Fruit fly (Drosophila melanogaster): Measurements from ENCODE around the gene wts.

wts gene

dm6 chr3R:30820707-30821319 is 14.4 kb upstream of the wts start (continued):
- TF ChIP-seq nom (GFP tag; optimal IDR thresholded peaks at IDR 0.05), result no peak
- peak; percentile 40 for TF ChIP-seq CG15601 (tag; optimal IDR thresholded peaks at IDR 0.05)
- TF ChIP-seq lab (GFP tag; optimal IDR thresholded peaks at IDR 0.05), result no peak
- no peak for TF ChIP-seq CG5180 (GFP tag; optimal IDR thresholded peaks at IDR 0.05)
- TF ChIP-seq ATbp (GFP tag; optimal IDR thresholded peaks at IDR 0.05), result peak; percentile 16
- no peak for TF ChIP-seq hth (optimal IDR thresholded peaks at IDR 0.05)
- TF ChIP-seq Dll (GFP tag; IDR thresholded peaks at IDR 0.05; ENCODE audit: partially characterized antibody), result no peak
- TF ChIP-seq fu2 (GFP tag; optimal IDR thresholded peaks at IDR 0.05), result no peak
- no peak for TF ChIP-seq cwo (GFP tag; optimal IDR thresholded peaks at IDR 0.05)
- no peak for TF ChIP-seq Lhr (GFP tag; optimal IDR thresholded peaks at IDR 0.05)
- TF ChIP-seq nau (GFP tag; optimal IDR thresholded peaks at IDR 0.05), result no peak
- TF ChIP-seq Hr3 (GFP tag; optimal IDR thresholded peaks at IDR 0.05), result no peak
- TF ChIP-seq zfh1 (GFP tag; IDR thresholded peaks at IDR 0.05), result peak; percentile 44; the same call in 1 of the 3 replicates
- peak; percentile 49 for TF ChIP-seq kni (GFP tag; optimal IDR thresholded peaks at IDR 0.05)
- no peak for TF ChIP-seq CG14667 (GFP tag; IDR thresholded peaks at IDR 0.05)
- peak; percentile 88 for TF ChIP-seq crol (GFP tag; IDR thresholded peaks at IDR 0.05)
- TF ChIP-seq lbe (GFP tag; optimal IDR thresholded peaks at IDR 0.05), result no peak
- no peak for TF ChIP-seq Nf-YC (tag; optimal IDR thresholded peaks at IDR 0.05)
- TF ChIP-seq mam (GFP tag; optimal IDR thresholded peaks at IDR 0.05), result no peak
- TF ChIP-seq Dip3 (GFP tag; optimal IDR thresholded peaks at IDR 0.05), result no peak
- TF ChIP-seq crc (GFP tag; optimal IDR thresholded peaks at IDR 0.05), result no peak
- TF ChIP-seq CG8281 (tag; optimal IDR thresholded peaks at IDR 0.05), result no peak
- no peak for TF ChIP-seq CG3838 (GFP tag; optimal IDR thresholded peaks at IDR 0.05)
- TF ChIP-seq CG2120 (GFP tag; optimal IDR thresholded peaks at IDR 0.05), result no peak

DNA sequence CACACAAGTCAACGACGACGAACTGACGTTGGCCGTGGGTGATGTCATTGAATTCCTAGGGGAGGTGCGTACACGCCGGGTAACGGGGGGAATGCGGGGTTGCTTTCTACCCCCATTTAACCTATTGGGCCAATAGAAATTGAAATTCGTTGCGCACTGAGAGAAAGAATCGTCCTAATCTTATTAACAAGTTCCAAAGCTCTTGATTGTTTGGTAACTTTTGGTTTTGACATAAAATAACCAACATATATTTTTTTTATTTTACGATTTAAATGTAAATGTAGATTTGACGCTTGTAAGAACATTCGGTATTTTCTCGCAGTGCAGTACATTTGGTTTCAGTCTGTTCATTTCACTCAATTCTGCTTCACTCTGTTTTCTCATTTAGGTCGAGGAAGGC is 10.8 kb upstream of the wts start:
- TF ChIP-seq ash1 (GFP tag; optimal IDR thresholded peaks at IDR 0.05) (no peak), E2f2 (GFP tag; IDR thresholded peaks at IDR 0.05) (peak; percentile 70), TFAM (GFP tag; optimal IDR thresholded peaks at IDR 0.05) (peak; percentile 2), dm (GFP tag; optimal IDR thresholded peaks at IDR 0.05) (peak; percentile 49), tup (GFP tag; optimal IDR thresholded peaks at IDR 0.05) (peak; percentile 73), Dref (GFP tag; IDR thresholded peaks at IDR 0.05) (no peak), CG1602 (GFP tag; optimal IDR thresholded peaks at IDR 0.05) (peak; percentile 83), CG10366 (GFP tag; IDR thresholded peaks at IDR 0.05) (peak; percentile 84), bcd (GFP tag; optimal IDR thresholded peaks at IDR 0.05) (peak; percentile 81), klu (GFP tag; IDR thresholded peaks at IDR 0.05) (no peak), Hand (GFP tag; optimal IDR thresholded peaks at IDR 0.05) (peak; percentile 74), danr (GFP tag; IDR thresholded peaks at IDR 0.05) (peak; percentile 62; the same call in 1 of the 2 replicates), chn (GFP tag; optimal IDR thresholded peaks at IDR 0.05) (peak; percentile 79), mam (GFP tag; optimal IDR thresholded peaks at IDR 0.05) (peak; percentile 81), CG9817 (tag; optimal IDR thresholded peaks at IDR 0.05) (peak; percentile 80), lmd (GFP tag; IDR thresholded peaks at IDR 0.05) (peak; percentile 73), Mad (GFP tag; optimal IDR thresholded peaks at IDR 0.05) (peak; percentile 69), CHES-1-like (GFP tag; optimal IDR thresholded peaks at IDR 0.05) (peak; percentile 81), ttk (GFP tag; IDR thresholded peaks at IDR 0.05) (peak; percentile 79), hbn (GFP tag; IDR thresholded peaks at IDR 0.05; ENCODE audit: partially characterized antibody) (no peak), CG4617 (GFP tag; optimal IDR thresholded peaks at IDR 0.05; ENCODE audit: borderline replicate concordance) (peak; percentile 59), unc-4 (GFP tag; IDR thresholded peaks at IDR 0.05; ENCODE audit: partially characterized antibody) (no peak), Tbp (GFP tag; optimal IDR thresholded peaks at IDR 0.05) (no peak), hkb (optimal IDR thresholded peaks at IDR 0.05) (no peak), hkb (GFP tag; IDR thresholded peaks at IDR 0.05) (peak; percentile 88), CG6272 (GFP tag; IDR thresholded peaks at IDR 0.05) (peak; percentile 43; the same call in 1 of the 2 replicates), inv (GFP tag; IDR thresholded peaks at IDR 0.05; ENCODE audit: partially characterized antibody) (no peak), HLH4C (GFP tag; IDR thresholded peaks at IDR 0.05; ENCODE audit: partially characterized antibody) (no peak)

All from whole organism, embryonic.